Worm (Caenorhabditis elegans) whole organism, L1 larva: Measurements from ENCODE around the gene B0244.6.
A peak's percentile ranks its signal among the peaks of the same experiment; 100 is the strongest.

ENCODE experiments used
- F16B12.6 ChIP-seq: fragments of 150-350 bp; optimal IDR thresholded peaks from 2 replicates; lab custom pipeline; 2014; ENCODE audit warnings: missing biosample characterization, missing genetic modification characterization
- Y116A8C.19 ChIP-seq: sonication (generic microtip); optimal IDR thresholded peaks from 2 replicates; lab custom pipeline; 2016; ENCODE audit warnings: missing compliant biosample characterization, missing genetic modification characterization, borderline replicate concordance
- aha-1 ChIP-seq: fragments of 150-350 bp; optimal IDR thresholded peaks from 2 replicates; lab custom pipeline; 2014; ENCODE audit warnings: missing biosample characterization, missing genetic modification characterization
- alr-1 ChIP-seq: fragments of 200-800 bp; sonication (Bioruptor generic); optimal IDR thresholded peaks from 2 replicates; lab custom pipeline; 2018; ENCODE audit warnings: borderline replicate concordance, mild to moderate bottlenecking, missing genetic modification characterization, missing compliant biosample characterization
- aly-2 ChIP-seq: fragments of 150-350 bp; optimal IDR thresholded peaks from 2 replicates; lab custom pipeline; 2014; ENCODE audit warnings: missing biosample characterization, missing genetic modification characterization
- ama-1 ChIP-seq: fragments of 150-350 bp; optimal IDR thresholded peaks from 2 replicates; lab custom pipeline; 2014
- blmp-1 ChIP-seq: fragments of 150-350 bp; optimal IDR thresholded peaks from 2 replicates; lab custom pipeline; 2014; ENCODE audit warnings: missing biosample characterization, missing genetic modification characterization
- ceh-63 ChIP-seq: fragments of 200-800 bp; sonication (Bioruptor generic); optimal IDR thresholded peaks from 2 replicates; lab custom pipeline; 2018; ENCODE audit warnings: mild to moderate bottlenecking, missing genetic modification characterization, missing compliant biosample characterization
- ceh-82 ChIP-seq, 3 experiments: fragments of 150-350 bp in 1 of 3; sonication (generic microtip) in 2 of 3; optimal IDR thresholded peaks; 2 replicates each; lab custom pipeline; 2014 to 2017; ENCODE audit warnings: missing biosample characterization in 3 of 3, missing genetic modification characterization in 3 of 3
- ceh-88 ChIP-seq: fragments of 200-800 bp; sonication (Bioruptor generic); IDR thresholded peaks from 2 replicates; pipeline ENCODE4 v1.3.6; 2022; ENCODE audit warnings: missing genetic modification characterization, missing compliant biosample characterization
- ces-1 ChIP-seq: fragments of 150-350 bp; optimal IDR thresholded peaks from 2 replicates; lab custom pipeline; 2014; ENCODE audit warnings: missing biosample characterization, missing genetic modification reagents, missing genetic modification characterization
- dpl-1 ChIP-seq, 3 experiments: fragments of 150-350 bp in 2 of 3; sonication (generic microtip) in 1 of 3; optimal IDR thresholded peaks; 2 replicates each; lab custom pipeline; 2014 to 2017; ENCODE audit warnings: missing biosample characterization in 3 of 3, missing genetic modification characterization in 3 of 3, missing genetic modification reagents in 3 of 3
- dsc-1 ChIP-seq: sonication (generic microtip); optimal IDR thresholded peaks from 2 replicates; lab custom pipeline; 2016; ENCODE audit warnings: mild to moderate bottlenecking, missing genetic modification characterization, missing compliant biosample characterization
- efl-1 ChIP-seq, 4 experiments: fragments of 150-350 bp; optimal IDR thresholded peaks in 3 of 4; peaks in 1 of 4; 1 replicate in 1 of 4; 2 replicates in 3 of 4; lab custom pipeline; 2014; ENCODE audit warnings: missing biosample characterization in 2 of 4, missing genetic modification characterization in 2 of 4, missing genetic modification reagents in 2 of 4
- egl-13 ChIP-seq: sonication (generic microtip); optimal IDR thresholded peaks from 2 replicates; lab custom pipeline; 2016; ENCODE audit warnings: missing genotype, missing genetic modification reagents, missing genetic modification characterization, missing compliant biosample characterization
- egl-27 ChIP-seq, 2 experiments: fragments of 150-350 bp in 1 of 2; sonication (generic microtip); optimal IDR thresholded peaks; 3 replicates each; lab custom pipeline; 2017 to 2018; ENCODE audit warnings: missing biosample characterization in 2 of 2, missing genetic modification characterization in 2 of 2, missing genetic modification reagents in 2 of 2
- elt-2 ChIP-seq: sonication (generic microtip); optimal IDR thresholded peaks from 2 replicates; lab custom pipeline; 2016; ENCODE audit warnings: missing genetic modification characterization, mild to moderate bottlenecking, inconsistent platforms, missing compliant biosample characterization, missing genetic modification reagents
- fkh-10 ChIP-seq: sonication (generic microtip); optimal IDR thresholded peaks from 2 replicates; lab custom pipeline; 2017; ENCODE audit warnings: missing biosample characterization, missing genetic modification reagents, missing genetic modification characterization
- fkh-4 ChIP-seq: sonication (generic microtip); optimal IDR thresholded peaks from 2 replicates; lab custom pipeline; 2016; ENCODE audit warnings: missing compliant biosample characterization, missing genetic modification characterization, borderline replicate concordance
- grh-1 ChIP-seq: fragments of 200-800 bp; sonication (Bioruptor generic); IDR thresholded peaks from 2 replicates; pipeline ENCODE4 v1.3.6; 2022; ENCODE audit warnings: missing genetic modification reagents, missing genetic modification characterization, missing compliant biosample characterization
- hlh-4 ChIP-seq: sonication (generic microtip); optimal IDR thresholded peaks from 2 replicates; lab custom pipeline; 2016; ENCODE audit warnings: mild to moderate bottlenecking, missing genetic modification characterization, missing compliant biosample characterization
- jun-1 ChIP-seq: fragments of 150-350 bp; optimal IDR thresholded peaks from 2 replicates; lab custom pipeline; 2014; ENCODE audit warnings: missing biosample characterization, missing genetic modification reagents, missing genetic modification characterization
- lin-13 ChIP-seq: fragments of 150-350 bp; optimal IDR thresholded peaks from 2 replicates; lab custom pipeline; 2014; ENCODE audit warnings: missing biosample characterization, missing genetic modification reagents, missing genetic modification characterization
- lin-14 ChIP-seq: fragments of 200-800 bp; sonication (Bioruptor generic); optimal IDR thresholded peaks from 2 replicates; lab custom pipeline; 2018; ENCODE audit warnings: mild to moderate bottlenecking, missing genetic modification characterization, moderate library complexity, missing compliant biosample characterization
- lin-15B ChIP-seq: fragments of 150-350 bp; sonication (generic microtip); optimal IDR thresholded peaks from 3 replicates; lab custom pipeline; 2014; ENCODE audit warnings: missing biosample characterization, missing genetic modification characterization
- lin-35 ChIP-seq, 2 experiments: fragments of 150-350 bp; optimal IDR thresholded peaks; 2 replicates each; lab custom pipeline; 2014; ENCODE audit warnings: missing biosample characterization in 2 of 2, missing genetic modification characterization in 2 of 2, missing genetic modification reagents in 2 of 2
- lir-3 ChIP-seq: sonication (generic microtip); optimal IDR thresholded peaks from 2 replicates; lab custom pipeline; 2016; ENCODE audit warnings: mild to moderate bottlenecking, missing genetic modification characterization, moderate library complexity, missing compliant biosample characterization; ENCODE audit not compliant: poor library complexity
- mab-9 ChIP-seq: fragments of 200-800 bp; sonication (Bioruptor generic); IDR thresholded peaks from 2 replicates; pipeline ENCODE4 v1.3.6; 2022; ENCODE audit warnings: missing genetic modification reagents, missing genetic modification characterization, missing compliant biosample characterization
- mdl-1 ChIP-seq, 2 experiments: fragments of 150-350 bp; optimal IDR thresholded peaks; 2 replicates each; lab custom pipeline; 2014 to 2017; ENCODE audit warnings: missing biosample characterization in 2 of 2, missing genetic modification characterization in 2 of 2, inconsistent platforms in 1 of 2
- mep-1 ChIP-seq: fragments of 150-350 bp; optimal IDR thresholded peaks from 2 replicates; lab custom pipeline; 2014; ENCODE audit warnings: missing biosample characterization, missing genetic modification characterization
- nhr-47 ChIP-seq: sonication (generic microtip); optimal IDR thresholded peaks from 2 replicates; lab custom pipeline; 2016; ENCODE audit warnings: mild to moderate bottlenecking, missing genetic modification characterization, moderate library complexity, missing compliant biosample characterization
- nhr-71 ChIP-seq: sonication (generic microtip); optimal IDR thresholded peaks from 2 replicates; lab custom pipeline; 2016; ENCODE audit warnings: mild to moderate bottlenecking, missing genetic modification characterization, moderate library complexity, missing compliant biosample characterization
- nhr-76 ChIP-seq: sonication (generic microtip); optimal IDR thresholded peaks from 2 replicates; lab custom pipeline; 2017; ENCODE audit warnings: missing biosample characterization, missing genetic modification characterization
- nhr-84 ChIP-seq: sonication (generic microtip); optimal IDR thresholded peaks from 2 replicates; lab custom pipeline; 2017; ENCODE audit warnings: missing biosample characterization, missing genetic modification characterization
- nhr-85 ChIP-seq: sonication (generic microtip); peaks from one replicate; lab custom pipeline; 2016; ENCODE audit warnings: missing genetic modification characterization, inconsistent platforms, missing compliant biosample characterization
- pag-3 ChIP-seq: sonication (generic microtip); optimal IDR thresholded peaks from 2 replicates; lab custom pipeline; 2017; ENCODE audit warnings: missing genetic modification characterization, mild to moderate bottlenecking, missing compliant biosample characterization, antibody characterized with exemption, borderline replicate concordance; ENCODE audit not compliant: insufficient read depth
- pax-3 ChIP-seq: fragments of 200-800 bp; sonication (Bioruptor generic); optimal IDR thresholded peaks from 2 replicates; lab custom pipeline; 2018; ENCODE audit warnings: mild to moderate bottlenecking, missing genetic modification characterization, moderate library complexity, missing compliant biosample characterization
- pqm-1 ChIP-seq: sonication (generic microtip); optimal IDR thresholded peaks from 3 replicates; lab custom pipeline; 2017; ENCODE audit warnings: missing biosample characterization, missing genetic modification characterization
- rnt-1 ChIP-seq: sonication (generic microtip); optimal IDR thresholded peaks from 2 replicates; lab custom pipeline; 2016; ENCODE audit warnings: mild to moderate bottlenecking, missing genetic modification characterization, moderate library complexity, missing compliant biosample characterization
- skn-1 ChIP-seq: fragments of 150-350 bp; optimal IDR thresholded peaks from 2 replicates; lab custom pipeline; 2014; ENCODE audit warnings: missing biosample characterization, missing genetic modification characterization
- snu-23 ChIP-seq: sonication (generic microtip); optimal IDR thresholded peaks from 2 replicates; lab custom pipeline; 2016; ENCODE audit warnings: missing genetic modification characterization, missing compliant biosample characterization
- sox-4 ChIP-seq: sonication (generic microtip); optimal IDR thresholded peaks from 2 replicates; lab custom pipeline; 2016; ENCODE audit warnings: missing genetic modification characterization, missing compliant biosample characterization
- sptf-1 ChIP-seq: fragments of 150-350 bp; optimal IDR thresholded peaks from 2 replicates; lab custom pipeline; 2014; ENCODE audit warnings: missing biosample characterization, missing genetic modification characterization
- tbx-2 ChIP-seq: sonication (generic microtip); optimal IDR thresholded peaks from 2 replicates; lab custom pipeline; 2016; ENCODE audit warnings: missing genetic modification characterization, missing compliant biosample characterization
- tlp-1 ChIP-seq: fragments of 150-350 bp; optimal IDR thresholded peaks from 2 replicates; lab custom pipeline; 2014; ENCODE audit warnings: missing biosample characterization, missing genetic modification characterization
- unc-130 ChIP-seq: fragments of 150-350 bp; optimal IDR thresholded peaks from 2 replicates; lab custom pipeline; 2017; ENCODE audit warnings: missing biosample characterization, missing genetic modification characterization, inconsistent platforms
- unc-30 ChIP-seq: sonication (generic microtip); optimal IDR thresholded peaks from 2 replicates; lab custom pipeline; 2017; ENCODE audit warnings: missing biosample characterization, missing genetic modification characterization
- unc-62 ChIP-seq: fragments of 150-350 bp; optimal IDR thresholded peaks from 2 replicates; lab custom pipeline; 2014; ENCODE audit warnings: missing biosample characterization, missing genetic modification reagents, missing genetic modification characterization
- unc-86 ChIP-seq: sonication (generic microtip); optimal IDR thresholded peaks from 2 replicates; lab custom pipeline; 2016; ENCODE audit warnings: missing genetic modification characterization, missing compliant biosample characterization
- unc-98 ChIP-seq: fragments of 200-800 bp; sonication (Bioruptor generic); IDR thresholded peaks from 2 replicates; pipeline ENCODE4 v1.3.6; 2022; ENCODE audit warnings: missing genetic modification characterization, missing compliant biosample characterization
- vab-15 ChIP-seq: sonication (generic microtip); optimal IDR thresholded peaks from 2 replicates; lab custom pipeline; 2017; ENCODE audit warnings: missing genotype, mild to moderate bottlenecking, missing genetic modification characterization, missing compliant biosample characterization
- xbp-1 ChIP-seq: sonication (generic microtip); optimal IDR thresholded peaks from 2 replicates; lab custom pipeline; 2016; ENCODE audit warnings: missing genetic modification characterization, missing compliant biosample characterization
- zip-4 ChIP-seq: fragments of 200-800 bp; sonication (Bioruptor generic); optimal IDR thresholded peaks from 2 replicates; lab custom pipeline; 2018; ENCODE audit warnings: mild to moderate bottlenecking, missing genetic modification characterization, moderate library complexity, missing compliant biosample characterization

Gene B0244.6

ce11 chrIII:5715467-5715866, 22.3 kb upstream of the B0244.6 start:
- TF ChIP-seq tbx-2 (tag; lab: Kevin White, UChicago) = peak; percentile 46
- peak; percentile 24 for TF ChIP-seq lin-15B
- no peak for TF ChIP-seq Y116A8C.19 (tag; lab: Kevin White, UChicago)
- TF ChIP-seq jun-1 (tag; lab: Kevin White, UChicago) = peak; percentile 18
- TF ChIP-seq tlp-1 (tag; lab: Kevin White, UChicago) = no peak
- TF ChIP-seq ceh-63 (GFP tag; lab: Kevin White, UChicago) = no peak
- TF ChIP-seq egl-27 (tag; optimal IDR thresholded peaks at IDR 0.05; lab: Kevin White, UChicago) = no peak
- TF ChIP-seq mdl-1 (tag; optimal IDR thresholded peaks at IDR 0.05; lab: Kevin White, UChicago) = peak in 1 of 2 experiments; percentile 62
- TF ChIP-seq ceh-82 (tag; optimal IDR thresholded peaks at IDR 0.05; lab: Kevin White, UChicago) = peak; percentile 7 to 87 (median 68)
- peak; percentile 52 for TF ChIP-seq blmp-1 (tag; lab: Kevin White, UChicago)
- TF ChIP-seq mab-9 (GFP tag; lab: Robert Waterston, UW) = no peak
- peak; percentile 35 for TF ChIP-seq unc-86 (tag; lab: Kevin White, UChicago)
- peak; percentile 54 for TF ChIP-seq skn-1 (tag; lab: Kevin White, UChicago)
- no peak for TF ChIP-seq sptf-1
- no peak for TF ChIP-seq pag-3 (tag; lab: Kevin White, UChicago)
- TF ChIP-seq dsc-1 (tag; lab: Kevin White, UChicago) = peak; percentile 30
- no peak for TF ChIP-seq pax-3 (tag; lab: Kevin White, UChicago)
- TF ChIP-seq unc-98 (GFP tag; lab: Robert Waterston, UW) = no peak
- TF ChIP-seq ama-1 = no peak
- peak; percentile 36 for TF ChIP-seq xbp-1
- peak; percentile 40 for TF ChIP-seq nhr-47
- peak; percentile 90 for TF ChIP-seq lin-14
- TF ChIP-seq dpl-1 (GFP tag; optimal IDR thresholded peaks at IDR 0.05; lab: Kevin White, UChicago) = peak in 2 of 3 experiments; percentile 49 to 62
- TF ChIP-seq nhr-85 (tag; lab: Kevin White, UChicago) = no peak
- no peak for TF ChIP-seq hlh-4
- TF ChIP-seq unc-30 (tag; lab: Kevin White, UChicago) = no peak
- TF ChIP-seq fkh-4 (tag; lab: Kevin White, UChicago) = no peak
- peak; percentile 75 for TF ChIP-seq rnt-1 (tag; lab: Kevin White, UChicago)
- TF ChIP-seq vab-15 (tag; lab: Kevin White, UChicago) = no peak
- peak; percentile 10 for TF ChIP-seq fkh-10 (GFP tag; lab: Kevin White, UChicago)
- TF ChIP-seq ces-1 (GFP tag; lab: Kevin White, UChicago) = no peak
- TF ChIP-seq nhr-76 (tag; lab: Kevin White, UChicago) = no peak
- no peak for TF ChIP-seq lin-13 (GFP tag; lab: Kevin White, UChicago)
- TF ChIP-seq egl-13 = no peak
- peak; percentile 55 to 64 for TF ChIP-seq lin-35 (GFP tag; optimal IDR thresholded peaks at IDR 0.05; lab: Kevin White, UChicago)
- no peak for TF ChIP-seq sox-4 (tag; lab: Kevin White, UChicago)
- TF ChIP-seq nhr-84 (tag; lab: Kevin White, UChicago) = no peak
- peak; percentile 68 to 83 for TF ChIP-seq efl-1 (optimal IDR thresholded peaks at IDR 0.05; lab: Kevin White, UChicago)
- TF ChIP-seq efl-1 (GFP tag; optimal IDR thresholded peaks at IDR 0.05 in 1 of 2; lab: Kevin White, UChicago) = peak; percentile 30 to 96
- no peak for TF ChIP-seq F16B12.6 (tag; lab: Kevin White, UChicago)
- TF ChIP-seq aha-1 (tag; lab: Kevin White, UChicago) = no peak
- no peak for TF ChIP-seq unc-62
- no peak for TF ChIP-seq zip-4 (GFP tag; lab: Kevin White, UChicago)
- TF ChIP-seq alr-1 (tag; lab: Kevin White, UChicago) = no peak
- peak; percentile 74 for TF ChIP-seq mep-1 (tag; lab: Kevin White, UChicago)
- TF ChIP-seq ceh-88 = no peak
- no peak for TF ChIP-seq pqm-1 (tag; lab: Kevin White, UChicago)
- TF ChIP-seq nhr-71 (tag; lab: Kevin White, UChicago) = peak; percentile 58
- peak; percentile 67 for TF ChIP-seq snu-23
- no peak for TF ChIP-seq aly-2 (tag; lab: Kevin White, UChicago)
- TF ChIP-seq unc-130 (tag; lab: Kevin White, UChicago) = no peak
- TF ChIP-seq elt-2 (tag; lab: Kevin White, UChicago) = no peak
- no peak for TF ChIP-seq grh-1 (GFP tag; lab: Robert Waterston, UW)
- no peak for TF ChIP-seq lir-3 (tag; lab: Kevin White, UChicago)
